Fruit fly (Drosophila melanogaster): ENCODE measurements around the gene Pgant4.

Gene Pgant4

dm6 chr2L:3480443-3480839 lies 8.0 kb downstream of the Pgant4 start:
- TF ChIP-seq CTCF (optimal IDR thresholded peaks at IDR 0.05), result peak; percentile 67 to 89
- TF ChIP-seq CG8478 (optimal IDR thresholded peaks at IDR 0.05), result no peak

dm6 chr2L:3482037-3482436 lies 9.6 kb downstream of the Pgant4 start:
- TF ChIP-seq CG8478 (optimal IDR thresholded peaks at IDR 0.05) (no peak), CTCF (optimal IDR thresholded peaks at IDR 0.05) (no peak)

- TF ChIP-seq CTCF (optimal IDR thresholded peaks at IDR 0.05), result no peak
- TF ChIP-seq CG8478 (optimal IDR thresholded peaks at IDR 0.05), result no peak
Observed at dm6 chr2L:3482712-3483111, 10.3 kb downstream of the Pgant4 start.

- TF ChIP-seq CG8478 (optimal IDR thresholded peaks at IDR 0.05), result no peak
- TF ChIP-seq CTCF (optimal IDR thresholded peaks at IDR 0.05), result no peak
Observed at dm6 chr2L:3483672-3484071, 11.3 kb downstream of the Pgant4 start.

- TF ChIP-seq CTCF (optimal IDR thresholded peaks at IDR 0.05) (no peak), CG8478 (optimal IDR thresholded peaks at IDR 0.05) (no peak)
Observed at dm6 chr2L:3484759-3485158, 12.4 kb downstream of the Pgant4 start.

- TF ChIP-seq CTCF (optimal IDR thresholded peaks at IDR 0.05), result no peak
- TF ChIP-seq CG8478 (optimal IDR thresholded peaks at IDR 0.05), result no peak
Observed at dm6 chr2L:3485506-3485905, 13.1 kb downstream of the Pgant4 start.

dm6 chr2L:3490971-3491370 lies 18.6 kb downstream of the Pgant4 start, which contains the start of gene CG15414:
CG15414 (minus strand) TSS chr2L:3491071.
- TF ChIP-seq CG8478 (optimal IDR thresholded peaks at IDR 0.05) (no peak), CTCF (optimal IDR thresholded peaks at IDR 0.05) (peak; percentile 22 to 31)

- TF ChIP-seq CTCF (optimal IDR thresholded peaks at IDR 0.05) (no peak), CG8478 (optimal IDR thresholded peaks at IDR 0.05) (no peak)
Observed at dm6 chr2L:3493475-3493874, 21.1 kb downstream of the Pgant4 start.

- TF ChIP-seq CG8478 (optimal IDR thresholded peaks at IDR 0.05) (no peak), CTCF (optimal IDR thresholded peaks at IDR 0.05) (no peak)
Observed at dm6 chr2L:3495465-3495864, 23.1 kb downstream of the Pgant4 start.

dm6 chr2L:3504851-3505250 lies 32.4 kb downstream of the Pgant4 start:
- TF ChIP-seq CG8478 (optimal IDR thresholded peaks at IDR 0.05) (no peak), CTCF (optimal IDR thresholded peaks at IDR 0.05) (no peak)

dm6 chr2L:3506322-3506721 lies 33.9 kb downstream of the Pgant4 start:
- TF ChIP-seq CG8478 (optimal IDR thresholded peaks at IDR 0.05), result no peak
- no peak for TF ChIP-seq CTCF (optimal IDR thresholded peaks at IDR 0.05)

- TF ChIP-seq CG8478 (optimal IDR thresholded peaks at IDR 0.05) (no peak), CTCF (optimal IDR thresholded peaks at IDR 0.05) (no peak)
Observed at dm6 chr2L:3506806-3507205, 34.4 kb downstream of the Pgant4 start.

dm6 chr2L:3507209-3508164 lies 35.1 kb downstream of the Pgant4 start, which contains the start of gene tim:
tim (minus strand) TSS chr2L:3508119.
- TF ChIP-seq CG8478 (optimal IDR thresholded peaks at IDR 0.05), result no peak
- no peak for TF ChIP-seq CTCF (optimal IDR thresholded peaks at IDR 0.05)

dm6 chr2L:3510002-3510401 lies 37.6 kb downstream of the Pgant4 start, which contains the start of gene CG31954:
CG31954 (minus strand) TSS chr2L:3510102.
- TF ChIP-seq CTCF (optimal IDR thresholded peaks at IDR 0.05), result no peak
- no peak for TF ChIP-seq CG8478 (optimal IDR thresholded peaks at IDR 0.05)

- TF ChIP-seq CG8478 (optimal IDR thresholded peaks at IDR 0.05) (no peak), CTCF (optimal IDR thresholded peaks at IDR 0.05) (no peak)
Observed at dm6 chr2L:3514569-3515191, 42.3 kb downstream of the Pgant4 start, which contains the start of the genes LeuRS and CG17593. LeuRS (minus strand) TSS chr2L:3514656. CG17593 (plus strand) TSS chr2L:3514872.

dm6 chr2L:3519551-3519950 lies 47.1 kb downstream of the Pgant4 start, which contains the start of the genes CG3213 and CG8851:
CG3213 (minus strand) TSS chr2L:3519651.
CG8851 (plus strand) TSS chr2L:3519677.
- no peak for TF ChIP-seq CTCF (optimal IDR thresholded peaks at IDR 0.05)
- no peak for TF ChIP-seq CG8478 (optimal IDR thresholded peaks at IDR 0.05)
